Worm (Caenorhabditis elegans) whole organism, L2 larva: ENCODE results near the gene F59A1.16.

ENCODE experiments used
- dmd-4 ChIP-seq: sonication (generic microtip); optimal IDR thresholded peaks from 2 replicates; lab custom pipeline; 2017; ENCODE audit warnings: missing biosample characterization, missing genetic modification characterization
- fos-1 ChIP-seq: fragments of 150-350 bp; optimal IDR thresholded peaks from 2 replicates; lab custom pipeline; 2014; ENCODE audit warnings: missing biosample characterization, missing genetic modification characterization
- ztf-11 ChIP-seq: sonication (generic microtip); optimal IDR thresholded peaks from 2 replicates; lab custom pipeline; 2017; ENCODE audit warnings: missing biosample characterization, missing genetic modification characterization

ce11 chrV:17673343-17673742 lies 11.4 kb downstream of the F59A1.16 start, which contains the start of gene str-93:
- no peak for TF ChIP-seq dmd-4 (tag; lab: Kevin White, UChicago)
- no peak for TF ChIP-seq fos-1 (tag; lab: Kevin White, UChicago)
- TF ChIP-seq ztf-11 (tag; lab: Kevin White, UChicago): no peak
